Fruit fly (Drosophila melanogaster): Measurements from ENCODE around the gene Drsl3.
A peak's percentile ranks its signal among the peaks of the same experiment; 100 is the strongest.

The Drsl3 gene

DNA sequence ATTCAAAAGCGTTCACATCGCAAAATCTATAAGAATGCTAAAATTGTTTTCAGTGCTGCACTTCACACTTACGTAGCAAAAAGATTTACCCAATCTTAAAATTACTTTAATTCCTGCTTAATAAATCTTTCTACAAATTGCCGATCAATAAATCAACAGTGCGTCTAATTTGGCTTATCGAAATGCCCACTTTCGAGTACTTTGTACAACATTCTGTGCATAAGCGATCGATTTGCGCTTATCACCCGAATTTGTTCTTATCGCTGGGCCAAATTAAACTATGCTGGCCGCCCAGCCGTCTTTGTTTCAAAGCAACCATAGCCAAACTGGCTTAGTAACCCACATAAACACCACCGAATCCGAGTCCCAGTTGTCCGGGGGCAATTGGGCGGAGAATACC lies 8.3 kb upstream of the Drsl3 start (continued):
- TF ChIP-seq Lhr (GFP tag; optimal IDR thresholded peaks at IDR 0.05), result no peak
- no peak for TF ChIP-seq tna (GFP tag; IDR thresholded peaks at IDR 0.05; ENCODE audit: partially characterized antibody)
- no peak for TF ChIP-seq otp (GFP tag; IDR thresholded peaks at IDR 0.05)
- TF ChIP-seq CG5953 (GFP tag; IDR thresholded peaks at IDR 0.05), result no peak
- no peak for TF ChIP-seq Poxn (GFP tag; IDR thresholded peaks at IDR 0.05)
- TF ChIP-seq CG11247 (GFP tag; IDR thresholded peaks at IDR 0.05), result no peak
- TF ChIP-seq CG17385 (GFP tag; optimal IDR thresholded peaks at IDR 0.05), result no peak
- no peak for TF ChIP-seq CG7963 (GFP tag; IDR thresholded peaks at IDR 0.05; ENCODE audit: partially characterized antibody)
- TF ChIP-seq CG1832 (GFP tag; optimal IDR thresholded peaks at IDR 0.05), result no peak
- TF ChIP-seq Trl (optimal IDR thresholded peaks at IDR 0.05), result no peak
- TF ChIP-seq Trl (GFP tag; optimal IDR thresholded peaks at IDR 0.05), result no peak
- no peak for TF ChIP-seq CG1529 (GFP tag; optimal IDR thresholded peaks at IDR 0.05)
- no peak for TF ChIP-seq wdn (GFP tag; IDR thresholded peaks at IDR 0.05)
- no peak for TF ChIP-seq CG43689 (GFP tag; IDR thresholded peaks at IDR 0.05)
- peak; percentile 100 for TF ChIP-seq exex (tag; optimal IDR thresholded peaks at IDR 0.05)
- no peak for TF ChIP-seq CG32772 (GFP tag; IDR thresholded peaks at IDR 0.05)
- TF ChIP-seq vvl (GFP tag; IDR thresholded peaks at IDR 0.05), result no peak
- TF ChIP-seq hkb (optimal IDR thresholded peaks at IDR 0.05), result no peak
- no peak for TF ChIP-seq hkb (GFP tag; IDR thresholded peaks at IDR 0.05)
- TF ChIP-seq fu2 (GFP tag; optimal IDR thresholded peaks at IDR 0.05), result no peak
- no peak for TF ChIP-seq ro (GFP tag; IDR thresholded peaks at IDR 0.05)
- peak; percentile 8 for TF ChIP-seq CG2678 (tag; optimal IDR thresholded peaks at IDR 0.05)
- no peak for TF ChIP-seq zfh2 (GFP tag; optimal IDR thresholded peaks at IDR 0.05)
- TF ChIP-seq CG9437 (GFP tag; optimal IDR thresholded peaks at IDR 0.05), result no peak
- no peak for TF ChIP-seq lov (optimal IDR thresholded peaks at IDR 0.05)
- TF ChIP-seq lov (GFP tag; IDR thresholded peaks at IDR 0.05), result no peak
- TF ChIP-seq dmrt99B (tag; optimal IDR thresholded peaks at IDR 0.05), result no peak
- no peak for TF ChIP-seq maf-S (GFP tag; optimal IDR thresholded peaks at IDR 0.05)
- TF ChIP-seq Pdp1 (GFP tag; optimal IDR thresholded peaks at IDR 0.05), result peak in 1 of 2 experiments; percentile 15
- no peak for TF ChIP-seq CG15073 (GFP tag; optimal IDR thresholded peaks at IDR 0.05)
- TF ChIP-seq bbx (GFP tag; IDR thresholded peaks at IDR 0.05; ENCODE audit: partially characterized antibody), result no peak
- no peak for TF ChIP-seq CG10565 (GFP tag; optimal IDR thresholded peaks at IDR 0.05)
- TF ChIP-seq sug (tag; optimal IDR thresholded peaks at IDR 0.05), result peak; percentile 55
- no peak for TF ChIP-seq CG10267 (tag; optimal IDR thresholded peaks at IDR 0.05)
- no peak for TF ChIP-seq CG17186 (GFP tag; optimal IDR thresholded peaks at IDR 0.05)
- no peak for TF ChIP-seq B-H2 (GFP tag; optimal IDR thresholded peaks at IDR 0.05)
- no peak for TF ChIP-seq fru (optimal IDR thresholded peaks at IDR 0.05)
- TF ChIP-seq CG18262 (tag; optimal IDR thresholded peaks at IDR 0.05), result no peak
- TF ChIP-seq HLH4C (GFP tag; IDR thresholded peaks at IDR 0.05; ENCODE audit: partially characterized antibody), result no peak
- TF ChIP-seq CG6654 (GFP tag; optimal IDR thresholded peaks at IDR 0.05), result no peak
- TF ChIP-seq CG15601 (tag; optimal IDR thresholded peaks at IDR 0.05), result no peak
- no peak for TF ChIP-seq ind (GFP tag; optimal IDR thresholded peaks at IDR 0.05)
- no peak for TF ChIP-seq twi (tag; optimal IDR thresholded peaks at IDR 0.05)
- peak; percentile 47 for TF ChIP-seq CG13296 (GFP tag; optimal IDR thresholded peaks at IDR 0.05)
- TF ChIP-seq Ada2b (GFP tag; IDR thresholded peaks at IDR 0.05), result no peak
- TF ChIP-seq vnd (GFP tag; IDR thresholded peaks at IDR 0.05; ENCODE audit: partially characterized antibody), result 0 out of 3 replicates have a peak, but pooled peaks have one; percentile 40
- peak; percentile 7 for TF ChIP-seq HHEX (GFP tag; optimal IDR thresholded peaks at IDR 0.05)
- no peak for TF ChIP-seq repo (GFP tag; optimal IDR thresholded peaks at IDR 0.05)
- TF ChIP-seq CG42726 (GFP tag; IDR thresholded peaks at IDR 0.05; ENCODE audit: partially characterized antibody), result no peak
- TF ChIP-seq Antp (GFP tag; optimal IDR thresholded peaks at IDR 0.05), result no peak
- no peak for TF ChIP-seq cg (GFP tag; optimal IDR thresholded peaks at IDR 0.05)
- TF ChIP-seq dimm (GFP tag; IDR thresholded peaks at IDR 0.05), result no peak
- TF ChIP-seq Chrac-16 (GFP tag; optimal IDR thresholded peaks at IDR 0.05), result no peak
